Worm (Caenorhabditis elegans): Measurements from ENCODE around the gene F55H2.8.

Gene F55H2.8

DNA sequence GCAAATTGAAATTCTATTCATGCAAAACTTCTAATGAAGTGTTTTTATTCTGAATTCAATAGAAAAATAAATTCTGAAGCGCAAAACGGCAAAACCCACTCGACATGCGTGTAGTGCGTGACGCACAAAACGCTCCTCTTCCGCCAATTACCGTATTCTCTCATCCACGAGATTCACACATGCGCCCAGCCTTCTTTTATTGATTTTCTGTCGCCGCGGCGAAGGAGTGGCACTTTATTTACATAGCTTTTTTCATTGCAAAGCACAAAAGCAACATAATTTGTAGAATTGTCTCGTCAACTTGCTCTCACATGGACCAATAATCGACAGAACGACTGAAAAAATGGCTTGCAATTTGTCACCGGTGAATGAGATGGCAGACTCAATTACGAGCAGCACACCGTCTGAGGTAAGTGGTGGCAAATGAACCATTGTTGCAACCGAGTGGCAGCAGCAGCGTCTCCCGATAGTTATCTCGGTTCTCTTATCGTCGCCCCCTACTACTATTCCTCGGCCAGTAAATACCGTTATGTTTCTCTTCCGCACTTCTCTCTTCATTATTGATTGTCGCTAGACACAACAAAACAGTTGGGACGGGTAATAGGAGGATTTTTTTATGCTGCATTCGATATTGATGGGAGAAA lies 32.5 kb downstream of the F55H2.8 start, which contains the start of gene unc-16 (continued):
- TF ChIP-seq F39B2.1 (GFP tag; IDR thresholded peaks at IDR 0.05) (no peak), attf-5 (GFP tag; optimal IDR thresholded peaks at IDR 0.05) (peak; percentile 89), F33H1.4 (GFP tag; IDR thresholded peaks at IDR 0.05) (peak; percentile 50; the same call in 1 of the 2 replicates), nhr-179 (tag; optimal IDR thresholded peaks at IDR 0.05) (no peak)

DNA sequence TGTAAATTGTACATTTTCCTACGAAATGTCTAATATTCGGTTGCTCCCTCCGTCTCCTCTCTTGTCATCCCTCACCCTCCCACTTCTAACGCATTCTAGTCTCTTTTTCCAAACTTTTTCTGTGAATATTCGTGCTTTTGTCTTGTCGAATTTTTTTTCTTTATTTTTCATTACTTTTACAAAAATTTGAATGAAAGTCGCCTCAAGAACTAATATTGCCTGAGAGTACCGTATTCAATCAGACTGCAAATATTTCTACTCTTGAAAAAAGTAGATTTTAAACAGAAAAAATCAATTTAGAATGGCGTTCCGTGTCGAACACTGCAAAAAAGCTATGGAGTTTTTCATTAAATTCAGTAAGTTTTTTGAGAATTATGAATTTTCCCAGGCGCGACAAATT lies 42.6 kb downstream of the F55H2.8 start, which contains the start of gene ZK1098.11:
TSS of gene ZK1098.11 (plus strand) at position 301 of the 400 bp plus-strand sequence.
- TF ChIP-seq hsf-1 (GFP tag; IDR thresholded peaks at IDR 0.05): no peak
- no peak for TF ChIP-seq bed-2 (GFP tag; IDR thresholded peaks at IDR 0.05)
- TF ChIP-seq B0336.3 (GFP tag; IDR thresholded peaks at IDR 0.05): no peak
- no peak for TF ChIP-seq ztf-25 (GFP tag; IDR thresholded peaks at IDR 0.05)
- TF ChIP-seq cebp-1 (GFP tag; IDR thresholded peaks at IDR 0.05): no peak
- TF ChIP-seq cebp-1 (tag; optimal IDR thresholded peaks at IDR 0.05): no peak
- no peak for TF ChIP-seq ekl-4 (GFP tag; IDR thresholded peaks at IDR 0.05)
- TF ChIP-seq nhr-90 (tag; optimal IDR thresholded peaks at IDR 0.05): no peak
- TF ChIP-seq nhr-179 (tag; optimal IDR thresholded peaks at IDR 0.05): no peak

DNA sequence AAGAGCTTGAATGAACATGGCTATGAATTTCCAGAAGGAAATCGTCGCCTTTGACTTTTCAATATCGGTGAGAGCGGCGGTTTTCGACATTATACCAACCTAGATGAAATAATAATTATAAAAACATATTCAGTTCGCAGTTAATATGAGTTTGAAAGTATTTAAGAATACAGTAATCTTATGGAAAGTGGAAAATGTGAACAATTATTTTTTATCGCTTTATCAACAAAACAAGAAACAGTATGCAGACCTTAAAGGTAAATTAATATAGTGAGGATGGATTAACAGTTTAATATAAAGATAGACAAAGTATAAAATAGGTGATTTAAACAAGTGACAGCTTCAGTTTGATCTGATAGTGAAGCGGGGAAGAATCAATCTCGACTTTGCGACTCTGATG lies 44.8 kb downstream of the F55H2.8 start, which contains the start of gene C48B4.6:
TSS of gene C48B4.6 (minus strand) at position 101 of the 400 bp plus-strand sequence.
- TF ChIP-seq lsl-1 (GFP tag; optimal IDR thresholded peaks at IDR 0.05) (no peak), pbrm-1 (GFP tag; IDR thresholded peaks at IDR 0.05) (no peak), C17E4.6 (GFP tag; IDR thresholded peaks at IDR 0.05) (no peak), tbp1 (GFP tag; optimal IDR thresholded peaks at IDR 0.05) (no peak), lin-54 (GFP tag; optimal IDR thresholded peaks at IDR 0.05) (no peak), let-526 (GFP tag; IDR thresholded peaks at IDR 0.05) (no peak), F39B2.1 (GFP tag; IDR thresholded peaks at IDR 0.05) (no peak)

ce11 chrIII:9559381-9559881 lies 45.8 kb downstream of the F55H2.8 start, which contains the start of gene C48B4.7:
Gene C48B4.7 (minus strand): TSS chrIII:9559431.
- TF ChIP-seq snpc-1.3 (tag; optimal IDR thresholded peaks at IDR 0.05; ENCODE audit: insufficient read depth): peak; percentile 14
- peak; percentile 37 for TF ChIP-seq snpc-3.4 (tag; optimal IDR thresholded peaks at IDR 0.05)
- TF ChIP-seq lsl-1 (GFP tag; optimal IDR thresholded peaks at IDR 0.05): peak; percentile 87
- no peak for TF ChIP-seq gei-17 (GFP tag; optimal IDR thresholded peaks at IDR 0.05)
- peak; percentile 90 for TF ChIP-seq F33H1.4 (GFP tag; IDR thresholded peaks at IDR 0.05)
- peak; percentile 78 for TF ChIP-seq madf-8 (GFP tag; conservative IDR thresholded peaks at IDR 0.05)
- peak; percentile 31 for TF ChIP-seq efl-1 (GFP tag; optimal IDR thresholded peaks at IDR 0.05)
- TF ChIP-seq aptf-3 (GFP tag; IDR thresholded peaks at IDR 0.05): no peak
- TF ChIP-seq xnd-1 (tag; optimal IDR thresholded peaks at IDR 0.05): peak; percentile 78
- no peak for TF ChIP-seq unc-62 (GFP tag; optimal IDR thresholded peaks at IDR 0.05)
- TF ChIP-seq F49E8.2 (tag; optimal IDR thresholded peaks at IDR 0.05; ENCODE audit: insufficient read depth): peak; percentile 44
- TF ChIP-seq him-1 (tag; optimal IDR thresholded peaks at IDR 0.05): peak; percentile 64
- no peak for TF ChIP-seq bed-2 (GFP tag; IDR thresholded peaks at IDR 0.05)
- TF ChIP-seq madf-6 (GFP tag; IDR thresholded peaks at IDR 0.05): peak; percentile 90
- TF ChIP-seq ama-1 (optimal IDR thresholded peaks at IDR 0.05): no peak
- no peak for TF ChIP-seq ama-1 (GFP tag; optimal IDR thresholded peaks at IDR 0.05)

- no peak for TF ChIP-seq dpff-1 (tag; optimal IDR thresholded peaks at IDR 0.05)
- no peak for TF ChIP-seq F37B4.10 (GFP tag; IDR thresholded peaks at IDR 0.05)
- TF ChIP-seq hmg-20 (GFP tag; IDR thresholded peaks at IDR 0.05): no peak
- no peak for TF ChIP-seq snpc-4 (GFP tag; optimal IDR thresholded peaks at IDR 0.05)
- no peak for TF ChIP-seq snpc-4 (tag; optimal IDR thresholded peaks at IDR 0.05)
- TF ChIP-seq lin-26 (GFP tag; IDR thresholded peaks at IDR 0.05): no peak
- no peak for TF ChIP-seq hlh-12 (tag; optimal IDR thresholded peaks at IDR 0.05)
- TF ChIP-seq attf-5 (GFP tag; optimal IDR thresholded peaks at IDR 0.05): no peak
- TF ChIP-seq F57C9.4 (tag; optimal IDR thresholded peaks at IDR 0.05): no peak
- TF ChIP-seq ztf-18 (tag; optimal IDR thresholded peaks at IDR 0.05): no peak
- TF ChIP-seq C17E4.6 (GFP tag; IDR thresholded peaks at IDR 0.05): no peak
- TF ChIP-seq gei-17 (GFP tag; optimal IDR thresholded peaks at IDR 0.05): no peak
- no peak for TF ChIP-seq lin-40 (tag; optimal IDR thresholded peaks at IDR 0.05)
- TF ChIP-seq ztf-22 (GFP tag; optimal IDR thresholded peaks at IDR 0.05): no peak
- no peak for TF ChIP-seq lin-54 (GFP tag; optimal IDR thresholded peaks at IDR 0.05)
Measured at ce11 chrIII:9561158-9561557, 47.5 kb downstream of the F55H2.8 start, which contains the start of gene C48B4.8. Gene C48B4.8 (minus strand): TSS chrIII:9561258.

Data from whole organism, young adult.